Fruit fly (Drosophila melanogaster) whole organism, adult: ENCODE measurements around the gene CG16978.

ENCODE experiments used
- CG11617 ChIP-seq: fragments of 200-800 bp; sonication (Bioruptor generic); optimal IDR thresholded peaks from 2 replicates; lab custom pipeline; 2017; ENCODE audit warnings: mild to moderate bottlenecking, missing biosample characterization, missing genetic modification reagents, missing genetic modification characterization
- CG12768 ChIP-seq: fragments of 200-800 bp; sonication (Bioruptor generic); optimal IDR thresholded peaks from 2 replicates; lab custom pipeline; 2017; ENCODE audit warnings: missing biosample characterization, missing genetic modification characterization, mild to moderate bottlenecking, moderate library complexity, missing genetic modification reagents
- CG14711 ChIP-seq: fragments of 200-800 bp; sonication (Bioruptor generic); optimal IDR thresholded peaks from 2 replicates; lab custom pipeline; 2018; ENCODE audit warnings: missing biosample characterization, mild to moderate bottlenecking, missing genetic modification characterization, moderate library complexity
- Clk ChIP-seq: fragments of 200-800 bp; sonication (Bioruptor generic); optimal IDR thresholded peaks from 2 replicates; lab custom pipeline; 2017; ENCODE audit warnings: missing biosample characterization, missing genetic modification characterization
- Crg-1 ChIP-seq: fragments of 200-800 bp; sonication (Bioruptor generic); optimal IDR thresholded peaks from 2 replicates; lab custom pipeline; 2016; ENCODE audit warnings: missing biosample characterization, missing genetic modification characterization
- Hr96 ChIP-seq: fragments of 200-800 bp; sonication (Bioruptor generic); optimal IDR thresholded peaks from 2 replicates; lab custom pipeline; 2016; ENCODE audit warnings: missing biosample characterization, missing genetic modification characterization
- Mnt ChIP-seq: fragments of 200-800 bp; sonication (Bioruptor generic); optimal IDR thresholded peaks from 2 replicates; lab custom pipeline; 2016; ENCODE audit warnings: missing biosample characterization, mild to moderate bottlenecking, missing genetic modification characterization
- cic ChIP-seq: fragments of 200-800 bp; sonication (Bioruptor generic); optimal IDR thresholded peaks from 2 replicates; lab custom pipeline; 2017; ENCODE audit warnings: missing biosample characterization, mild to moderate bottlenecking, missing genetic modification characterization, moderate library complexity
- kay ChIP-seq: fragments of 200-800 bp; sonication (Bioruptor generic); peaks from one replicate; lab custom pipeline; 2016; ENCODE audit warnings: missing biosample characterization, missing genetic modification characterization, borderline replicate concordance
- pad ChIP-seq: fragments of 200-800 bp; sonication (Bioruptor generic); optimal IDR thresholded peaks from 3 replicates; lab custom pipeline; 2017; ENCODE audit warnings: missing biosample characterization, missing genetic modification characterization, mild to moderate bottlenecking, moderate library complexity, missing genetic modification reagents
- tj ChIP-seq: fragments of 200-800 bp; sonication (Bioruptor generic); optimal IDR thresholded peaks from 3 replicates; lab custom pipeline; 2017; ENCODE audit warnings: missing biosample characterization, mild to moderate bottlenecking, missing genetic modification characterization, moderate library complexity

DNA sequence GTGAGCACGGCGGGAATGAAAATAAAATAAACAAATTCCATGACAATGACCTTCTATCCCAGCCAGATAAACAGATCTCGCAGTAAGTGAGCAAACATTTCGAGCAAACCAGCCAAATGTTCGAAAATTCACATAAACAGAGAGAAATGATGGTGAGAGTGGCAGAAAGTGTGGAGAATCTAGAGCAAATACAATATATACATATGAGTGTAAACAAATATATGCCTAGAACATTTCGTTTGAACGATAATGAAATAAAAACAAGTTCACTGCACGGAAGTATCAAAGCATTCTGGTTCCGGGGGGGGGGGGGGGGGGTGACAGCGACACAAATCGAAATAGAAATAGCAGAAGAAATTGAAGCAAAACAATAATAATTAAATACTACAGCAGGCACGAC is 41.9 kb downstream of the CG16978 start:
- peak; percentile 83 for TF ChIP-seq kay (GFP tag; lab: Kevin White, UChicago)
- peak; percentile 43 for TF ChIP-seq cic
- no peak for TF ChIP-seq CG14711 (tag; lab: Kevin White, UChicago)
- TF ChIP-seq Crg-1 (GFP tag; lab: Kevin White, UChicago): no peak
- TF ChIP-seq Mnt (GFP tag; lab: Kevin White, UChicago): no peak
- TF ChIP-seq tj (GFP tag; lab: Kevin White, UChicago): no peak
- no peak for TF ChIP-seq pad
- TF ChIP-seq Hr96 (GFP tag; lab: Kevin White, UChicago): no peak
- TF ChIP-seq CG11617 (GFP tag; lab: Kevin White, UChicago): no peak
- TF ChIP-seq CG12768 (GFP tag; lab: Kevin White, UChicago): peak; percentile 24
- no peak for TF ChIP-seq Clk (GFP tag; lab: Kevin White, UChicago)
